Fruit fly (Drosophila melanogaster): ENCODE measurements around the gene Gcn5.

DNA sequence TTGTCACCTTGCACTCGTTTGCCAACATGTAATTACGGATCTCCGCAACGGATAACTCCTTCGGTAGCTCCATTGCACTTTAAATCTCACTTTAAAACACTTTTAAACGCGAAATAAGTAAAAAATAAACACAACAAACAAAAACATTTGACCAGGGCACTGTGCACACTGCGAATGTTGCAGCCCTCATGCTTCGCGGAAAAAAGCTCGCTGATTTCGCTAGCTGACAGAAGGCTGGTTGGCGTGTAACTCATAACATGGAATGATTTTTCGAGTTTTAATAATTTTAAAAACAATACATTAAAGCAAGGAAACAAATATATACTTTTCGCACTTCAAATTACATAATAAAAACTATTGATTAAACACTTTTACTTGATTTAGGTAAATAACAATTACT lies 48.6 kb upstream of the Gcn5 start, which contains the start of gene sowah:
- no peak for TF ChIP-seq Crg-1 (GFP tag; optimal IDR thresholded peaks at IDR 0.05)
- no peak for TF ChIP-seq tj (GFP tag; optimal IDR thresholded peaks at IDR 0.05)
- no peak for TF ChIP-seq CG33017 (tag; optimal IDR thresholded peaks at IDR 0.05)
- TF ChIP-seq kay (GFP tag; ENCODE audit: borderline replicate concordance): peak; percentile 94
- no peak for TF ChIP-seq CG14711 (tag; optimal IDR thresholded peaks at IDR 0.05)
- peak; percentile 28 for TF ChIP-seq bab1 (GFP tag; optimal IDR thresholded peaks at IDR 0.05)
- no peak for TF ChIP-seq cic (GFP tag; optimal IDR thresholded peaks at IDR 0.05)
- TF ChIP-seq CG7101 (tag; optimal IDR thresholded peaks at IDR 0.05): no peak
- TF ChIP-seq CG11617 (GFP tag; optimal IDR thresholded peaks at IDR 0.05): no peak
